Worm (Caenorhabditis elegans): ENCODE measurements around the gene otpl-1.

DNA sequence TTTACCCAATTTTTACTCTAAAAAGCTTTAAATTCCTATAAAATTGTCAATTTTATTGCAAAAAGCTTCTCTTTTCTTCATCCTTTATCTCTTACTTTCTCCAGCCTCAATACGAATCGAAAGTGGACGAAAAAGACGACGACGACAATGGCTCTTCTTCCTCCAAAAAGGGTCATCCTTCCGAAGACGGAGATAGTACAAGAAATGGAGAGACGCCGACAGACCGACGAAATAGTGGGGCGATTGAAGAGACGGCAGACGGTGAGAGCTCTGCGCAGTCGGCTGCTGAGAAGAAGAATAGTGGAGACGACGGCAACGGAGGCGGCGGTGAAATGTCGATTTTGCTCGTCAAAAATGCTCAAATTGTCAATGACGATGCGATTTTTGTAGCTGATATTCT is 49.4 kb upstream of the otpl-1 start:
- TF ChIP-seq ztf-11 (tag; optimal IDR thresholded peaks at IDR 0.05) (no peak), nhr-11 (tag; optimal IDR thresholded peaks at IDR 0.05) (no peak), unc-62 (GFP tag; optimal IDR thresholded peaks at IDR 0.05) (no peak), lin-39 (tag; optimal IDR thresholded peaks at IDR 0.05) (peak; percentile 24), mml-1 (tag; optimal IDR thresholded peaks at IDR 0.05) (no peak), ceh-82 (tag; optimal IDR thresholded peaks at IDR 0.05) (no peak), ama-1 (optimal IDR thresholded peaks at IDR 0.05) (no peak), elt-2 (tag; optimal IDR thresholded peaks at IDR 0.05) (no peak), mdl-1 (tag; optimal IDR thresholded peaks at IDR 0.05) (no peak), lin-15B (tag; optimal IDR thresholded peaks at IDR 0.05) (peak; percentile 1), nhr-28 (tag; optimal IDR thresholded peaks at IDR 0.05) (no peak), ceh-16 (tag; optimal IDR thresholded peaks at IDR 0.05) (no peak), ztf-4 (tag; optimal IDR thresholded peaks at IDR 0.05) (no peak), elt-3 (tag; optimal IDR thresholded peaks at IDR 0.05) (no peak)

All from whole organism, L3 larva.